Worm (Caenorhabditis elegans): ENCODE data around the gene F38B2.2.

DNA sequence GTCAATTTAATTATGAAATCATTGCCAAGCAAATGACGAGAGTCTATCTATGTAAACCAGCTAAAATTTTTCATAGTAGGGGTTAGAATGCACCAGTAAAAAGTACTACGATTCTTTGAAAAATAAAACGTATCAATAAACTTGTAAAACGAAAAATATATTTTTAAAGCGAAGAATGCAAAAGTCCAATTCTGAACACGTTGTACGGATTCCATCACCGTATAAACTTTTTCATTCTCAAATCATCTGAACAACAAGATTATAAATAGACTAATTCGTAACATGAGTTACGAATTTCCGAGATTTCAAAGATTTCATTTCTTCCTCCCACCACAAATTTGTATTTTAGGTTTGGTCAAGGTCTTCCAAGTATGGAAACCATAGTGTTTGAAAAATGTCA is 37.6 kb upstream of the F38B2.2 start, which contains the start of gene nlp-57:
- TF ChIP-seq hlh-30 (tag; optimal IDR thresholded peaks at IDR 0.05; ENCODE audit: insufficient read depth) (no peak), nhr-28 (tag; optimal IDR thresholded peaks at IDR 0.05) (no peak), lsy-2 (tag; optimal IDR thresholded peaks at IDR 0.05) (no peak), pha-4 (GFP tag; IDR thresholded peaks at IDR 0.05) (no peak), pha-4 (tag; optimal IDR thresholded peaks at IDR 0.05) (no peak), lin-15B (tag; optimal IDR thresholded peaks at IDR 0.05) (no peak), mdl-1 (tag; optimal IDR thresholded peaks at IDR 0.05) (no peak), nhr-10 (tag; optimal IDR thresholded peaks at IDR 0.05) (no peak)

All from whole organism, L4 larva.